Worm (Caenorhabditis elegans) whole organism, mixed stage, embryonic: Measurements from ENCODE around the gene col-98.

Experiments used
- M03D4.4 ChIP-seq: sonication (generic microtip); optimal IDR thresholded peaks from 2 replicates; lab custom pipeline; 2017; ENCODE audit warnings: mild to moderate bottlenecking, missing genetic modification characterization, missing compliant biosample characterization
- bed-3 ChIP-seq: fragments of 200-800 bp; sonication (Bioruptor generic); optimal IDR thresholded peaks from 3 replicates; lab custom pipeline; 2018; ENCODE audit warnings: mild to moderate bottlenecking, missing genetic modification characterization, moderate library complexity, missing compliant biosample characterization
- blmp-1 ChIP-seq: fragments of 150-350 bp; optimal IDR thresholded peaks from 2 replicates; lab custom pipeline; 2014; ENCODE audit warnings: missing biosample characterization, missing genetic modification characterization
- ceh-39 ChIP-seq: fragments of 150-350 bp; optimal IDR thresholded peaks from 2 replicates; lab custom pipeline; 2014; ENCODE audit warnings: missing biosample characterization, missing genetic modification characterization
- ceh-43 ChIP-seq: fragments of 200-800 bp; sonication (Bioruptor generic); optimal IDR thresholded peaks from 2 replicates; lab custom pipeline; 2018; ENCODE audit warnings: mild to moderate bottlenecking, missing genetic modification characterization, moderate library complexity, missing compliant biosample characterization
- ceh-83 ChIP-seq: fragments of 200-800 bp; sonication (Bioruptor generic); optimal IDR thresholded peaks from 2 replicates; lab custom pipeline; 2018; ENCODE audit warnings: mild to moderate bottlenecking, missing genetic modification characterization, missing compliant biosample characterization
- ces-1 ChIP-seq: fragments of 150-350 bp; optimal IDR thresholded peaks from 2 replicates; lab custom pipeline; 2014; ENCODE audit warnings: missing biosample characterization, missing genetic modification reagents, missing genetic modification characterization
- cnd-1 ChIP-seq: fragments of 200-800 bp; sonication (Bioruptor generic); optimal IDR thresholded peaks from 2 replicates; lab custom pipeline; 2018; ENCODE audit warnings: mild to moderate bottlenecking, missing genetic modification characterization, missing compliant biosample characterization
- drap-1 ChIP-seq: fragments of 200-800 bp; sonication (Bioruptor generic); optimal IDR thresholded peaks from 3 replicates; lab custom pipeline; 2018; ENCODE audit warnings: mild to moderate bottlenecking, missing genetic modification characterization, missing compliant biosample characterization
- elt-1 ChIP-seq: sonication (generic microtip); optimal IDR thresholded peaks from 2 replicates; lab custom pipeline; 2017; ENCODE audit warnings: missing genetic modification characterization, mild to moderate bottlenecking, missing compliant biosample characterization, antibody characterized with exemption, moderate library complexity, borderline replicate concordance; ENCODE audit not compliant: insufficient read depth
- elt-3 ChIP-seq: fragments of 150-350 bp; optimal IDR thresholded peaks from 2 replicates; lab custom pipeline; 2014; ENCODE audit warnings: missing biosample characterization, missing genetic modification characterization
- ham-2 ChIP-seq: fragments of 200-800 bp; sonication (Bioruptor generic); optimal IDR thresholded peaks from 2 replicates; lab custom pipeline; 2018; ENCODE audit warnings: mild to moderate bottlenecking, missing genetic modification characterization, missing compliant biosample characterization
- hlh-1 ChIP-seq: fragments of 150-350 bp; optimal IDR thresholded peaks from 2 replicates; lab custom pipeline; 2014; ENCODE audit warnings: missing biosample characterization, missing genetic modification reagents, missing genetic modification characterization
- lin-13 ChIP-seq: fragments of 150-350 bp; optimal IDR thresholded peaks from 2 replicates; lab custom pipeline; 2014; ENCODE audit warnings: missing biosample characterization, missing genetic modification characterization
- lin-32 ChIP-seq: fragments of 200-800 bp; sonication (Bioruptor generic); optimal IDR thresholded peaks from 2 replicates; lab custom pipeline; 2018; ENCODE audit warnings: mild to moderate bottlenecking, missing genetic modification characterization, missing compliant biosample characterization
- lsy-2 ChIP-seq: fragments of 150-350 bp; optimal IDR thresholded peaks from 2 replicates; lab custom pipeline; 2014; ENCODE audit warnings: missing biosample characterization, missing genetic modification characterization
- mab-5 ChIP-seq: fragments of 150-350 bp; optimal IDR thresholded peaks from 2 replicates; lab custom pipeline; 2014; ENCODE audit warnings: missing biosample characterization, missing genetic modification characterization
- mep-1 ChIP-seq: fragments of 150-350 bp; optimal IDR thresholded peaks from 2 replicates; lab custom pipeline; 2017; ENCODE audit warnings: missing biosample characterization, missing genetic modification reagents, missing genetic modification characterization, inconsistent platforms
- mls-2 ChIP-seq: sonication (generic microtip); optimal IDR thresholded peaks from 2 replicates; lab custom pipeline; 2016; ENCODE audit warnings: mild to moderate bottlenecking, missing genetic modification characterization, moderate library complexity, missing compliant biosample characterization
- nhr-12 ChIP-seq: fragments of 150-350 bp; optimal IDR thresholded peaks from 2 replicates; lab custom pipeline; 2014; ENCODE audit warnings: missing biosample characterization, missing genetic modification characterization
- nhr-2 ChIP-seq: fragments of 150-350 bp; optimal IDR thresholded peaks from 2 replicates; lab custom pipeline; 2014; ENCODE audit warnings: missing biosample characterization, missing genetic modification characterization
- nhr-237 ChIP-seq: fragments of 150-350 bp; optimal IDR thresholded peaks from 2 replicates; lab custom pipeline; 2014; ENCODE audit warnings: missing biosample characterization, missing genetic modification characterization
- nhr-28 ChIP-seq: fragments of 150-350 bp; optimal IDR thresholded peaks from 2 replicates; lab custom pipeline; 2014; ENCODE audit warnings: missing biosample characterization, missing genetic modification characterization
- nhr-76 ChIP-seq: sonication (generic microtip); optimal IDR thresholded peaks from 2 replicates; lab custom pipeline; 2017; ENCODE audit warnings: missing biosample characterization, missing genetic modification characterization
- pha-4 ChIP-seq: fragments of 150-350 bp; optimal IDR thresholded peaks from 2 replicates; lab custom pipeline; 2018; ENCODE audit warnings: missing biosample characterization, missing genetic modification reagents, missing genetic modification characterization
- sem-2 ChIP-seq: fragments of 200-800 bp; sonication (Bioruptor generic); optimal IDR thresholded peaks from 2 replicates; lab custom pipeline; 2018; ENCODE audit warnings: mild to moderate bottlenecking, missing genetic modification characterization, missing compliant biosample characterization
- snpc-4 ChIP-seq: fragments of 150-350 bp; optimal IDR thresholded peaks from 2 replicates; lab custom pipeline; 2014; ENCODE audit warnings: missing biosample characterization, missing genetic modification characterization
- sptf-1 ChIP-seq: sonication (generic microtip); optimal IDR thresholded peaks from 2 replicates; lab custom pipeline; 2017; ENCODE audit warnings: mild to moderate bottlenecking, missing genetic modification characterization, moderate library complexity, missing compliant biosample characterization
- unc-120 ChIP-seq: sonication (generic microtip); optimal IDR thresholded peaks from 2 replicates; lab custom pipeline; 2017; ENCODE audit warnings: missing genetic modification characterization, missing compliant biosample characterization; ENCODE audit not compliant: poor library complexity, severe bottlenecking
- unc-39 ChIP-seq: fragments of 150-350 bp; optimal IDR thresholded peaks from 2 replicates; lab custom pipeline; 2014; ENCODE audit warnings: missing biosample characterization, missing genetic modification characterization
- unc-62 ChIP-seq: fragments of 150-350 bp; optimal IDR thresholded peaks from 2 replicates; lab custom pipeline; 2014; ENCODE audit warnings: missing biosample characterization, missing genetic modification reagents, missing genetic modification characterization
- zip-8 ChIP-seq: fragments of 150-350 bp; optimal IDR thresholded peaks from 2 replicates; lab custom pipeline; 2014; ENCODE audit warnings: missing biosample characterization, missing genetic modification characterization
- ztf-11 ChIP-seq: fragments of 150-350 bp; optimal IDR thresholded peaks from 2 replicates; lab custom pipeline; 2014; ENCODE audit warnings: missing biosample characterization, missing genetic modification characterization

col-98 gene

DNA sequence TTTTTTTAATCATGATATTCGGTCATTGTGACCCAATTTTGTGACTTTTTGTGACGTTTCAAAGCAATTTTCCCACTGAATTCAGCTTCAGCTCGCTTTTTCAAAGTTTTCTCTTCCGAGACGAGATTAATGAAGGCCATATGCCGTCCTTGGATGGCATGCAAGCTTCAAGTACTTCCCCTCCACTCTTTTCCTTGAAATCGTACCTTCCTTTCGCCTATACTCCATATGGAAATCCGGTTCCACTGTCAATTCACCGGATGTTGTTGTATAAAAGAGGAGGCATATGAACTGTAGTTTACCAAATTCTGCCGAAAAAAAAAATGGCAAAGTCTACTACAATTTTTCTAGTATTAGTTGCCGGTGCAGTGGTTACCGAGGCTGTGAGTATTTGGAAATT, 38.0 kb upstream of the col-98 start, which contains the start of gene ZK1010.4:
Gene ZK1010.4, plus strand, starts transcription at position 301 of the 400 bp plus-strand sequence.
- TF ChIP-seq zip-8 (tag; lab: Kevin White, UChicago) (no peak), unc-120 (tag; lab: Kevin White, UChicago) (no peak), ceh-39 (tag; lab: Kevin White, UChicago) (no peak), nhr-2 (tag; lab: Kevin White, UChicago) (no peak)

DNA sequence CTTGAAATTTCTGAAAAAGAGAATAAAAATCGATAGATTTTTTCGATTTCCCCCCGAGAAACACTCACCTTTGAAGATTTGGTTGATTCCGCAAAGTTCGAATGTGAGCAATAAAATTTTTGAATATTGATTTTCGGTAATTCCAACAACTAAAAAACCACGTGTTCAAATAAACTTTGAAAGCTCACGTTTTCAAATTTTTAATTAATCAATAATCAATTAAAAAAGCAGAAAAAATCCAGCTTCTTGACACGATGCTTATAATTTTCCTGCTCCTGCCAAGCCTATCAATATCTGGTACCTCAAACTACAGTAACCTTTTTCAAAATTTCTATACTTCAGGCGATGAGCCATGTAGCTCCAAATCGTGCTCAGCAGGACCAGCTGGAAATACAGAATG, 31.4 kb upstream of the col-98 start, which contains the start of gene ZK1010.5:
Gene ZK1010.5, minus strand, starts transcription at position 101 of the 400 bp plus-strand sequence.
- TF ChIP-seq pha-4 (tag; lab: Kevin White, UChicago) (no peak), unc-62 (GFP tag; lab: Kevin White, UChicago) (no peak), lsy-2 (tag; lab: Kevin White, UChicago) (no peak), elt-3 (no peak), bed-3 (no peak), ces-1 (GFP tag; lab: Kevin White, UChicago) (no peak), nhr-76 (tag; lab: Kevin White, UChicago) (no peak), lin-13 (tag; lab: Kevin White, UChicago) (no peak), mls-2 (tag; lab: Kevin White, UChicago) (no peak), hlh-1 (tag; lab: Kevin White, UChicago) (no peak), ham-2 (GFP tag; lab: Kevin White, UChicago) (no peak), ztf-11 (tag; lab: Kevin White, UChicago) (no peak), sem-2 (GFP tag; lab: Kevin White, UChicago) (no peak), nhr-28 (tag; lab: Kevin White, UChicago) (no peak), ceh-43 (no peak), M03D4.4 (tag; lab: Kevin White, UChicago) (no peak), snpc-4 (tag; lab: Kevin White, UChicago) (no peak), mab-5 (no peak), elt-1 (tag; lab: Kevin White, UChicago) (no peak), nhr-2 (tag; lab: Kevin White, UChicago) (no peak)

ce11 chrIII:12990997-12991396, 27.8 kb upstream of the col-98 start, which contains the start of gene ZK1010.12:
Gene ZK1010.12 (plus strand): TSS chrIII:12991297.
- TF ChIP-seq nhr-76 (tag; lab: Kevin White, UChicago) (no peak), lsy-2 (tag; lab: Kevin White, UChicago) (no peak), zip-8 (tag; lab: Kevin White, UChicago) (no peak), drap-1 (GFP tag; lab: Kevin White, UChicago) (no peak), hlh-1 (tag; lab: Kevin White, UChicago) (no peak), ztf-11 (tag; lab: Kevin White, UChicago) (no peak), mab-5 (no peak), nhr-28 (tag; lab: Kevin White, UChicago) (no peak), blmp-1 (tag; lab: Kevin White, UChicago) (no peak), unc-39 (no peak), nhr-237 (tag; lab: Kevin White, UChicago) (no peak), nhr-2 (tag; lab: Kevin White, UChicago) (no peak), mep-1 (tag; lab: Kevin White, UChicago) (no peak), cnd-1 (no peak), nhr-12 (no peak), lin-32 (GFP tag; lab: Kevin White, UChicago) (no peak), sptf-1 (tag; lab: Kevin White, UChicago) (no peak), ces-1 (GFP tag; lab: Kevin White, UChicago) (no peak), lin-13 (tag; lab: Kevin White, UChicago) (no peak)

ce11 chrIII:12993055-12993454, 25.8 kb upstream of the col-98 start:
- TF ChIP-seq unc-39 (no peak), unc-62 (GFP tag; lab: Kevin White, UChicago) (no peak), mep-1 (tag; lab: Kevin White, UChicago) (no peak), elt-1 (tag; lab: Kevin White, UChicago) (no peak), nhr-76 (tag; lab: Kevin White, UChicago) (no peak), nhr-12 (no peak), ceh-83 (no peak), unc-120 (tag; lab: Kevin White, UChicago) (no peak)
